Worm (Caenorhabditis elegans): ENCODE measurements around the gene D1086.12.

- no peak for TF ChIP-seq elt-1 (tag; optimal IDR thresholded peaks at IDR 0.05)
- no peak for TF ChIP-seq snpc-4 (tag; optimal IDR thresholded peaks at IDR 0.05)
- TF ChIP-seq egl-5 (tag; optimal IDR thresholded peaks at IDR 0.05), result no peak
- no peak for TF ChIP-seq nhr-237 (tag; optimal IDR thresholded peaks at IDR 0.05)
- TF ChIP-seq unc-62 (GFP tag; optimal IDR thresholded peaks at IDR 0.05), result no peak
- TF ChIP-seq nhr-28 (tag; optimal IDR thresholded peaks at IDR 0.05), result no peak
- no peak for TF ChIP-seq fkh-10 (GFP tag; optimal IDR thresholded peaks at IDR 0.05)
- no peak for TF ChIP-seq sea-2 (GFP tag; optimal IDR thresholded peaks at IDR 0.05)
- TF ChIP-seq aly-2 (tag; optimal IDR thresholded peaks at IDR 0.05), result no peak
- no peak for TF ChIP-seq nhr-23 (tag; optimal IDR thresholded peaks at IDR 0.05)
- no peak for TF ChIP-seq elt-2 (tag; optimal IDR thresholded peaks at IDR 0.05)
- TF ChIP-seq fos-1 (tag; optimal IDR thresholded peaks at IDR 0.05), result no peak
- TF ChIP-seq nhr-67 (tag; optimal IDR thresholded peaks at IDR 0.05), result no peak
Measured at ce11 chrV:14067816-14068296, 33.1 kb upstream of the D1086.12 start, which contains the start of gene D1086.17.

Measured in whole organism, L3 larva.